Fruit fly (Drosophila melanogaster) whole organism, embryonic: ENCODE results near the gene PAPLA1.
A peak's percentile ranks its signal among the peaks of the same experiment; 100 is the strongest.

Experiments
- Atf-2 ChIP-seq: fragments of 200-800 bp; sonication (Bioruptor generic); optimal IDR thresholded peaks from 2 replicates; lab custom pipeline; 2016; ENCODE audit warnings: missing biosample characterization, missing genetic modification characterization
- Bgb ChIP-seq: fragments of 200-800 bp; sonication (Bioruptor generic); IDR thresholded peaks from 2 replicates; pipeline ENCODE4 v1.3.6; 2022; ENCODE audit warnings: missing biosample characterization, missing genetic modification characterization; ENCODE audit not compliant: partially characterized antibody
- CG10267 ChIP-seq: fragments of 200-800 bp; sonication (Bioruptor generic); optimal IDR thresholded peaks from 2 replicates; lab custom pipeline; 2018; ENCODE audit warnings: missing biosample characterization, mild to moderate bottlenecking, missing genetic modification characterization, moderate library complexity
- CG11560 ChIP-seq: fragments of 200-800 bp; sonication (Bioruptor generic); IDR thresholded peaks from 3 replicates; pipeline ENCODE4 v1.3.6; 2022; ENCODE audit warnings: missing biosample characterization, missing genetic modification characterization
- CG13123 ChIP-seq: fragments of 200-800 bp; sonication (Bioruptor generic); optimal IDR thresholded peaks from 2 replicates; lab custom pipeline; 2016; ENCODE audit warnings: missing biosample characterization, missing genetic modification characterization
- CG13775 ChIP-seq: fragments of 200-800 bp; sonication (Bioruptor generic); optimal IDR thresholded peaks from 3 replicates; lab custom pipeline; 2017; ENCODE audit warnings: missing biosample characterization, mild to moderate bottlenecking, missing genetic modification characterization
- CG14014 ChIP-seq: fragments of 200-800 bp; sonication (Bioruptor generic); IDR thresholded peaks from 2 replicates; pipeline ENCODE4 v1.3.6; 2022; ENCODE audit warnings: missing biosample characterization, missing genetic modification characterization
- CG17829 ChIP-seq: fragments of 200-800 bp; optimal IDR thresholded peaks from 2 replicates; lab custom pipeline; 2019; ENCODE audit warnings: missing biosample characterization, mild to moderate bottlenecking, missing genetic modification characterization, moderate library complexity
- CG2129 ChIP-seq: fragments of 200-800 bp; sonication (Bioruptor generic); IDR thresholded peaks from 2 replicates; pipeline ENCODE4 v1.3.6; 2022; ENCODE audit warnings: missing biosample characterization, missing genetic modification characterization; ENCODE audit not compliant: partially characterized antibody
- CG31224 ChIP-seq: fragments of 200-800 bp; sonication (Bioruptor generic); IDR thresholded peaks from 2 replicates; pipeline ENCODE4 v1.3.6; 2022; ENCODE audit warnings: missing biosample characterization, missing genetic modification characterization
- CG3163 ChIP-seq: fragments of 200-800 bp; sonication (Bioruptor generic); optimal IDR thresholded peaks from 3 replicates; lab custom pipeline; 2016; ENCODE audit warnings: missing biosample characterization, missing genetic modification characterization
- CG34224 ChIP-seq: fragments of 200-800 bp; sonication (Bioruptor generic); IDR thresholded peaks from 3 replicates; pipeline ENCODE4 v1.3.6; 2022; ENCODE audit warnings: missing biosample characterization, missing genetic modification characterization; ENCODE audit not compliant: partially characterized antibody
- CG34376 ChIP-seq: fragments of 200-800 bp; sonication (Bioruptor generic); optimal IDR thresholded peaks from 2 replicates; lab custom pipeline; 2018; ENCODE audit warnings: missing biosample characterization, mild to moderate bottlenecking, missing genetic modification characterization
- D ChIP-seq, 2 experiments: fragments of 200-800 bp in 1 of 2; fragments of >200 bp in 1 of 2; sonication (Bioruptor generic) in 1 of 2; optimal IDR thresholded peaks; 2 replicates in 1 of 2; 3 replicates in 1 of 2; lab custom pipeline; 2017; ENCODE audit warnings: mild to moderate bottlenecking in 1 of 2, missing biosample characterization in 1 of 2, missing genetic modification characterization in 1 of 2, missing genetic modification reagents in 1 of 2
- Drgx ChIP-seq: fragments of 200-800 bp; sonication (Bioruptor generic); IDR thresholded peaks from 2 replicates; pipeline ENCODE4 v1.3.6; 2022; ENCODE audit warnings: missing biosample characterization, missing genetic modification characterization
- ERR ChIP-seq: fragments of 200-800 bp; sonication (Bioruptor generic); optimal IDR thresholded peaks from 2 replicates; lab custom pipeline; 2016; ENCODE audit warnings: missing biosample characterization, missing genetic modification characterization
- Elba2 ChIP-seq: fragments of 200-800 bp; sonication (Bioruptor generic); optimal IDR thresholded peaks from 3 replicates; lab custom pipeline; 2016; ENCODE audit warnings: missing biosample characterization, missing genetic modification characterization
- Jarid2 ChIP-seq: fragments of 200-800 bp; sonication (Bioruptor generic); optimal IDR thresholded peaks from 3 replicates; lab custom pipeline; 2017; ENCODE audit warnings: mild to moderate bottlenecking, missing biosample characterization, missing genetic modification reagents, missing genetic modification characterization
- MESR4 ChIP-seq: fragments of 200-800 bp; sonication (Bioruptor generic); optimal IDR thresholded peaks from 2 replicates; lab custom pipeline; 2018; ENCODE audit warnings: missing biosample characterization, mild to moderate bottlenecking, missing genetic modification characterization, moderate library complexity
- MTF-1 ChIP-seq: fragments of 200-800 bp; sonication (Bioruptor generic); optimal IDR thresholded peaks from 2 replicates; lab custom pipeline; 2018; ENCODE audit warnings: missing biosample characterization, mild to moderate bottlenecking, missing genetic modification characterization, borderline replicate concordance
- Meics ChIP-seq: fragments of 200-800 bp; sonication (Bioruptor generic); optimal IDR thresholded peaks from 2 replicates; lab custom pipeline; 2017; ENCODE audit warnings: missing biosample characterization, mild to moderate bottlenecking, missing genetic modification characterization
- NFAT ChIP-seq: fragments of 200-800 bp; sonication (Bioruptor generic); IDR thresholded peaks from 2 replicates; pipeline ENCODE4 v1.3.6; 2022; ENCODE audit warnings: missing biosample characterization, missing genetic modification characterization
- Nf-YA ChIP-seq: fragments of 200-800 bp; sonication (Bioruptor generic); IDR thresholded peaks from 2 replicates; pipeline ENCODE4 v1.3.6; 2022; ENCODE audit warnings: missing biosample characterization, missing genetic modification characterization
- Side ChIP-seq: fragments of 200-800 bp; sonication (Bioruptor generic); optimal IDR thresholded peaks from 2 replicates; lab custom pipeline; 2016; ENCODE audit warnings: missing biosample characterization, missing genetic modification characterization
- Spps ChIP-seq: fragments of 200-800 bp; sonication (Bioruptor generic); optimal IDR thresholded peaks from 2 replicates; lab custom pipeline; 2018; ENCODE audit warnings: missing biosample characterization, mild to moderate bottlenecking, missing genetic modification characterization
- Stat92E ChIP-seq, 3 experiments: fragments of >200 bp in 2 of 3; fragments of 200-800 bp in 1 of 3; sonication (Bioruptor generic) in 1 of 3; optimal IDR thresholded peaks; 2 replicates each; lab custom pipeline; 2017 to 2019; ENCODE audit warnings: missing biosample characterization in 3 of 3, missing genetic modification characterization in 3 of 3, mild to moderate bottlenecking in 1 of 3, moderate library complexity in 1 of 3
- Xrp1 ChIP-seq: fragments of 200-800 bp; sonication (Bioruptor generic); IDR thresholded peaks from 2 replicates; pipeline ENCODE4 v1.3.6; 2022; ENCODE audit warnings: missing biosample characterization, missing genetic modification characterization
- YL-1 ChIP-seq: fragments of 200-800 bp; sonication (Bioruptor generic); optimal IDR thresholded peaks from 3 replicates; lab custom pipeline; 2017; ENCODE audit warnings: missing biosample characterization, mild to moderate bottlenecking, missing genetic modification characterization
- bowl ChIP-seq: fragments of 200-800 bp; sonication (Bioruptor generic); IDR thresholded peaks from 2 replicates; pipeline ENCODE4 v1.3.6; 2022; ENCODE audit warnings: missing biosample characterization, missing genetic modification characterization
- crc ChIP-seq: fragments of 200-800 bp; sonication (Bioruptor generic); optimal IDR thresholded peaks from 2 replicates; lab custom pipeline; 2016; ENCODE audit warnings: missing biosample characterization, missing genetic modification characterization
- crp ChIP-seq, 2 experiments: fragments of 200-800 bp; sonication (Bioruptor generic); optimal IDR thresholded peaks; 2 replicates in 1 of 2; 3 replicates in 1 of 2; lab custom pipeline; 2017; ENCODE audit warnings: missing biosample characterization in 2 of 2, missing genetic modification characterization in 2 of 2, mild to moderate bottlenecking in 1 of 2, moderate library complexity in 1 of 2
- cwo ChIP-seq: fragments of 200-800 bp; sonication (Bioruptor generic); optimal IDR thresholded peaks from 3 replicates; lab custom pipeline; 2017; ENCODE audit warnings: missing biosample characterization, missing genetic modification characterization, mild to moderate bottlenecking, moderate library complexity, missing genetic modification reagents
- dm ChIP-seq: fragments of 200-800 bp; sonication (Bioruptor generic); optimal IDR thresholded peaks from 3 replicates; lab custom pipeline; 2016; ENCODE audit warnings: missing biosample characterization, missing genetic modification characterization
- esg ChIP-seq: fragments of 200-800 bp; sonication (Bioruptor generic); conservative IDR thresholded peaks from 2 replicates; pipeline ENCODE4 v1.3.6; 2022; ENCODE audit warnings: missing biosample characterization, missing genetic modification characterization
- exex ChIP-seq: fragments of 200-800 bp; sonication (Bioruptor generic); optimal IDR thresholded peaks from 4 replicates; lab custom pipeline; 2018; ENCODE audit warnings: missing biosample characterization, mild to moderate bottlenecking, missing genetic modification characterization, moderate library complexity
- ftz-f1 ChIP-seq: fragments of 200-800 bp; sonication (Bioruptor generic); optimal IDR thresholded peaks from 2 replicates; lab custom pipeline; 2016; ENCODE audit warnings: missing biosample characterization, missing genetic modification characterization
- ham ChIP-seq: fragments of 200-800 bp; sonication (Bioruptor generic); IDR thresholded peaks from 2 replicates; pipeline ENCODE4 v1.3.6; 2022; ENCODE audit warnings: missing biosample characterization, missing genetic modification characterization
- knrl ChIP-seq: fragments of 200-800 bp; sonication (Bioruptor generic); IDR thresholded peaks from 3 replicates; pipeline ENCODE4 v1.3.6; 2022; ENCODE audit warnings: missing biosample characterization, missing genetic modification characterization; ENCODE audit not compliant: partially characterized antibody
- mirr ChIP-seq: fragments of 200-800 bp; sonication (Bioruptor generic); optimal IDR thresholded peaks from 3 replicates; lab custom pipeline; 2018; ENCODE audit warnings: missing biosample characterization, mild to moderate bottlenecking, missing genetic modification characterization
- odd ChIP-seq: fragments of 200-800 bp; sonication (Bioruptor generic); optimal IDR thresholded peaks from 2 replicates; lab custom pipeline; 2017; ENCODE audit warnings: missing biosample characterization, mild to moderate bottlenecking, missing genetic modification characterization
- ro ChIP-seq: fragments of 200-800 bp; sonication (Bioruptor generic); IDR thresholded peaks from 2 replicates; pipeline ENCODE4 v1.3.6; 2022; ENCODE audit warnings: missing biosample characterization, missing genetic modification characterization
- sr ChIP-seq: fragments of 200-800 bp; sonication (Bioruptor generic); IDR thresholded peaks from 3 replicates; pipeline ENCODE4 v1.3.6; 2022; ENCODE audit warnings: missing biosample characterization, missing genetic modification characterization
- usp ChIP-seq: fragments of >200 bp; optimal IDR thresholded peaks from 2 replicates; lab custom pipeline; 2017; ENCODE audit warnings: missing biosample characterization, missing genetic modification characterization
- wor ChIP-seq: fragments of 200-800 bp; sonication (Bioruptor generic); IDR thresholded peaks from 2 replicates; pipeline ENCODE4 v1.3.6; 2022; ENCODE audit warnings: missing biosample characterization, missing genetic modification characterization
- zen2 ChIP-seq: fragments of 200-800 bp; sonication (Bioruptor generic); IDR thresholded peaks from 3 replicates; pipeline ENCODE4 v1.3.6; 2022; ENCODE audit warnings: missing biosample characterization, missing genetic modification characterization; ENCODE audit not compliant: partially characterized antibody

PAPLA1 gene

DNA sequence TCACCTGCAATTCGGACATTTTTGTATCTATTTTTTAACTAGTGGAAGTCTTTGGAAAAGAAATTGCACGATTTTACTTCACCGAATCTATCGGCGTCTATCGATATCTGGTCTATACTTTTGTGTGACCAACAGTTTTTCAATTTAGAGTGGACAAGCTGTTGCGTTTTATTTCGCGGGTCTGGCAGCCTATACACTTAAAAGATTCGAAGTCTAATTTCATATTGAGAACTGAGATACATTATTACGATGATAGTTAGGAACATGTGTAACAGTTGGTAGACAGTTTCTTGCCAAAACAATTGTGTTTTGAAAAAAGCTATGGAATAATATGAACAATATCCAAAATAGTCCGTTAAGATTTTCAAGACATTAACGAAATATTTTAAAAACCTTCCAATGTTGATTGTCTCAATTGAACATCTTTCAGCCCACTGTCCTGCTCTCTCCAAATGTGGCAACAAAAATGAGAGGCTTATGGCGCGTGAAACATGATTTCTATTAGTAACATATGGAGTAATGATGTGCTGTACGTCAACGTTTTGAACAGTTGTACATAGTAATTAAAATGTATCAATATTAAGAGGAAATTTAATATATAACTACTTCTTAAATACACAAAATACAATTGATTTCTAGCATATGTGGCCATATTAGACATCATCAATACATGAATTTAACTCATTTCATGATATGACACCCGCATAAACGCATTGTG is 3.0 kb upstream of the PAPLA1 start, which contains the start of gene Acbp1 (continued):
- TF ChIP-seq CG17829 (tag; lab: Kevin White, UChicago) (peak; percentile 99), Elba2 (GFP tag; lab: Kevin White, UChicago) (peak; percentile 60), CG3163 (GFP tag; lab: Kevin White, UChicago) (peak; percentile 86), CG2129 (GFP tag; lab: Robert Waterston, UW) (peak; percentile 25), crc (GFP tag; lab: Kevin White, UChicago) (peak; percentile 91), wor (GFP tag; lab: Robert Waterston, UW) (peak; percentile 68), CG11560 (tag; lab: Robert Waterston, UW) (peak; percentile 80), Xrp1 (peak; percentile 93), CG13123 (GFP tag; lab: Kevin White, UChicago) (peak; percentile 89), ro (GFP tag; lab: Robert Waterston, UW) (peak; percentile 77; the same call in 1 of the 2 replicates), zen2 (GFP tag; lab: Robert Waterston, UW) (peak; percentile 74; the same call in 2 of the 3 replicates), YL-1 (GFP tag; lab: Kevin White, UChicago) (peak; percentile 97), Side (GFP tag; lab: Kevin White, UChicago) (peak; percentile 97), CG14014 (peak; percentile 93), crp (GFP tag; optimal IDR thresholded peaks at IDR 0.05; lab: Kevin White, UChicago) (peak in 1 of 2 experiments; percentile 68), ERR (GFP tag; lab: Kevin White, UChicago) (peak; percentile 95), Meics (GFP tag; lab: Kevin White, UChicago) (peak; percentile 97), ham (GFP tag; lab: Robert Waterston, UW) (peak; percentile 50; the same call in 1 of the 2 replicates), Nf-YA (peak; percentile 81)

DNA sequence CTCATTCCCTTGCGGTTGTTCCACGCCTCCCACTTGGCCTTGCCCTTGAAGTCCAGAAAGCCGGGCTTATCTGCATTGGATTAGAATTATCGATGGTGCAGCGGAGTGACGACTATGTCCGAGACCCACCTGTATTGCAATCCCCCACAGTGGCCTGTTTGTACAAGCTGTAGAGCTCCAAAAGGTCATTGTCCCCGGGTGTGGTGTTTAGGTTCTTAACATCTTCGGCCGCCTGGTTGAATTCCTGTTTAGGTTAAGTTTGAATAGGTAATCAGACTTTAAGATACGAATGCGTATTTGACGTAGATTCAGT is 2.5 kb upstream of the PAPLA1 start:
- TF ChIP-seq usp (GFP tag; lab: Kevin White, UChicago) = peak; percentile 12
- TF ChIP-seq MESR4 = peak; percentile 51
- peak; percentile 26 for TF ChIP-seq ftz-f1
- no peak for TF ChIP-seq MTF-1 (GFP tag; lab: Kevin White, UChicago)
- TF ChIP-seq D (optimal IDR thresholded peaks at IDR 0.05; lab: Kevin White, UChicago) = peak; percentile 37
- no peak for TF ChIP-seq D (GFP tag; optimal IDR thresholded peaks at IDR 0.05; lab: Kevin White, UChicago)
- TF ChIP-seq, all 482 proteins: peak for 4

DNA sequence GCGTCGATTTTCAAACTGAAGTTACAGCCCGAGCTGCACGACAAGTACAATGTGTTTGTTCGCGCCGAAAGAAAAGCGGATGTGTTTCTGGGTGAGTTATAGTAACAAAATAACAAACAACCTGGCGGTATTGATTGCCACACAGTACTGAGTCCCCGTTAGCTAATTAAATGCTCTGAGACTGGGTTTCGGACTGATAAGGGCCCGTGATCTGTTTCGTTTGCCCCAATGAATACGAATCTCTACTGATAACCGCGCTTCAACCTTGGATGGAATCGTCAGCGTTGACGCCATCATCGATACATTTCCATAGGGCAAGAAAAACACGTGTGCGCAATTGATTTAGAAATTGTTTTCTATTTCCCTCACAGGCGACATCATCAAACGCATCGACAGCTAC is 2.3 kb downstream of the PAPLA1 start:
- TF ChIP-seq knrl (no peak), mirr (GFP tag; lab: Kevin White, UChicago) (peak; percentile 3), dm (GFP tag; lab: Kevin White, UChicago) (no peak), CG34376 (GFP tag; lab: Kevin White, UChicago) (peak; percentile 89), esg (GFP tag; lab: Robert Waterston, UW) (no peak), cwo (peak; percentile 60), CG34224 (GFP tag; lab: Robert Waterston, UW) (0 out of 3 replicates have a peak, but pooled peaks have one; percentile 3), Atf-2 (GFP tag; lab: Kevin White, UChicago) (no peak), Bgb (GFP tag; lab: Robert Waterston, UW) (0 out of 2 replicates have a peak, but pooled peaks have one; percentile 0), bowl (no peak)

DNA sequence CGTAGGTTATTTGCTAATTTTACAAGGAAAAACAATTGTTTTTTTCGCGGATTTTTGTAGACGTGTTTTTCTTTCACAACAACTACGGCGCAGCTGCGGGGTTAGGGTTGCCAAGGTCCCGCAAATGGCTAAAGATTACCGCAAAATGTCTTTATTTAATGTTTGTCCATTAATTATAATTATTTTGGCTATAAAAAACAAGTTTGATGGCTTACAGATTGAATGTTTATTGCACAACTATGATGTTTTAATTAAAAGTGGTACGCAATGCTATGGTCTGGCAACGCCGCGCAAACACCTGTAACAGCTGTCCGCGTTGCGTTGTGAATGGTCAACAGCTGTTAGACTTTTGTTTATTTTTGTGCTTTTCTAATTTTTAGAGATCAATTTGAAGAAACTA is 2.8 kb downstream of the PAPLA1 start:
- TF ChIP-seq sr (no peak), exex (tag; lab: Kevin White, UChicago) (peak; percentile 35), wor (GFP tag; lab: Robert Waterston, UW) (peak; percentile 38; the same call in 1 of the 2 replicates), CG10267 (tag; lab: Kevin White, UChicago) (peak; percentile 60), Stat92E (GFP tag; optimal IDR thresholded peaks at IDR 0.05; lab: Kevin White, UChicago) (no peak), NFAT (peak; percentile 38), Spps (tag; lab: Kevin White, UChicago) (peak; percentile 29), Drgx (peak; percentile 70), CG31224 (GFP tag; lab: Robert Waterston, UW) (peak; percentile 48), odd (GFP tag; lab: Kevin White, UChicago) (peak; percentile 30), CG13775 (peak; percentile 73), Jarid2 (GFP tag; lab: Kevin White, UChicago) (peak; percentile 6)
